Fruit fly (Drosophila melanogaster) whole organism, embryonic: ENCODE results near the gene CG4115.

Experiments
- Abd-B ChIP-seq: fragments of 200-800 bp; sonication (Bioruptor generic); optimal IDR thresholded peaks from 2 replicates; lab custom pipeline; 2018; ENCODE audit warnings: missing biosample characterization, mild to moderate bottlenecking, missing genetic modification characterization, moderate library complexity
- B-H1 ChIP-seq: fragments of 200-800 bp; sonication (Bioruptor generic); IDR thresholded peaks from 3 replicates; pipeline ENCODE4 v1.3.6; 2022; ENCODE audit warnings: missing biosample characterization, missing genetic modification characterization
- CG10274 ChIP-seq: fragments of 200-800 bp; sonication (Bioruptor generic); optimal IDR thresholded peaks from 3 replicates; lab custom pipeline; 2017; ENCODE audit warnings: missing biosample characterization, mild to moderate bottlenecking, missing genetic modification characterization
- CG10979 ChIP-seq: fragments of 200-800 bp; sonication (Bioruptor generic); optimal IDR thresholded peaks from 2 replicates; lab custom pipeline; 2018; ENCODE audit warnings: missing biosample characterization, mild to moderate bottlenecking, missing genetic modification characterization, moderate library complexity
- CG11398 ChIP-seq: fragments of 200-800 bp; sonication (Bioruptor generic); optimal IDR thresholded peaks from 2 replicates; lab custom pipeline; 2016; ENCODE audit warnings: missing biosample characterization, missing genetic modification characterization
- CG12071 ChIP-seq: fragments of 200-800 bp; sonication (Bioruptor generic); optimal IDR thresholded peaks from 3 replicates; lab custom pipeline; 2018; ENCODE audit warnings: missing biosample characterization, mild to moderate bottlenecking, missing genetic modification characterization
- CG14710 ChIP-seq: fragments of 200-800 bp; sonication (Bioruptor generic); optimal IDR thresholded peaks from 3 replicates; lab custom pipeline; 2019; ENCODE audit warnings: missing biosample characterization, mild to moderate bottlenecking, missing genetic modification characterization, moderate library complexity
- CG15514 ChIP-seq: fragments of 200-800 bp; sonication (Bioruptor generic); optimal IDR thresholded peaks from 3 replicates; lab custom pipeline; 2017; ENCODE audit warnings: missing biosample characterization, missing genetic modification characterization, mild to moderate bottlenecking, moderate library complexity, missing genetic modification reagents
- CG17186 ChIP-seq: fragments of 200-800 bp; sonication (Bioruptor generic); optimal IDR thresholded peaks from 3 replicates; lab custom pipeline; 2017; ENCODE audit warnings: missing biosample characterization, missing genetic modification reagents, missing genetic modification characterization
- CG17829 ChIP-seq: fragments of 200-800 bp; optimal IDR thresholded peaks from 2 replicates; lab custom pipeline; 2019; ENCODE audit warnings: missing biosample characterization, mild to moderate bottlenecking, missing genetic modification characterization, moderate library complexity
- CG2712 ChIP-seq: fragments of 200-800 bp; optimal IDR thresholded peaks from 3 replicates; lab custom pipeline; 2019; ENCODE audit warnings: missing biosample characterization, mild to moderate bottlenecking, missing genetic modification characterization, moderate library complexity
- CG2889 ChIP-seq: fragments of 200-800 bp; sonication (Bioruptor generic); IDR thresholded peaks from 3 replicates; pipeline ENCODE4 v1.3.6; 2022; ENCODE audit warnings: missing biosample characterization, missing genetic modification characterization
- CG4730 ChIP-seq: fragments of 200-800 bp; sonication (Bioruptor generic); IDR thresholded peaks from 2 replicates; pipeline ENCODE4 v1.3.6; 2022; ENCODE audit warnings: missing biosample characterization, missing genetic modification characterization
- CG6854 ChIP-seq: fragments of 200-800 bp; sonication (Bioruptor generic); optimal IDR thresholded peaks from 3 replicates; lab custom pipeline; 2017; ENCODE audit warnings: missing biosample characterization, mild to moderate bottlenecking, missing genetic modification characterization
- CG9437 ChIP-seq: fragments of 200-800 bp; sonication (Bioruptor generic); optimal IDR thresholded peaks from 2 replicates; lab custom pipeline; 2018; ENCODE audit warnings: missing biosample characterization, mild to moderate bottlenecking, missing genetic modification characterization
- CG9797 ChIP-seq: fragments of 200-800 bp; sonication (Bioruptor generic); optimal IDR thresholded peaks from 3 replicates; lab custom pipeline; 2018; ENCODE audit warnings: missing biosample characterization, mild to moderate bottlenecking, missing genetic modification characterization
- Chrac-16 ChIP-seq: fragments of 200-800 bp; sonication (Bioruptor generic); optimal IDR thresholded peaks from 3 replicates; lab custom pipeline; 2016; ENCODE audit warnings: missing biosample characterization, missing genetic modification characterization
- D ChIP-seq, 2 experiments: fragments of 200-800 bp in 1 of 2; fragments of >200 bp in 1 of 2; sonication (Bioruptor generic) in 1 of 2; optimal IDR thresholded peaks; 2 replicates in 1 of 2; 3 replicates in 1 of 2; lab custom pipeline; 2017; ENCODE audit warnings: mild to moderate bottlenecking in 1 of 2, missing biosample characterization in 1 of 2, missing genetic modification characterization in 1 of 2, missing genetic modification reagents in 1 of 2
- Deaf1 ChIP-seq: fragments of 200-800 bp; optimal IDR thresholded peaks from 3 replicates; lab custom pipeline; 2019; ENCODE audit warnings: missing biosample characterization, mild to moderate bottlenecking, missing genetic modification characterization, moderate library complexity
- Dip3 ChIP-seq: fragments of 200-800 bp; sonication (Bioruptor generic); optimal IDR thresholded peaks from 3 replicates; lab custom pipeline; 2016; ENCODE audit warnings: missing biosample characterization, missing genetic modification characterization
- Dll ChIP-seq: fragments of 200-800 bp; sonication (Bioruptor generic); IDR thresholded peaks from 4 replicates; pipeline ENCODE4 v1.3.6; 2022; ENCODE audit warnings: missing biosample characterization, missing genetic modification characterization; ENCODE audit not compliant: partially characterized antibody
- Dref ChIP-seq: fragments of 200-800 bp; sonication (Bioruptor generic); IDR thresholded peaks from 2 replicates; pipeline ENCODE4 v1.3.6; 2022; ENCODE audit warnings: missing biosample characterization, missing genetic modification characterization
- Gsc ChIP-seq: fragments of 200-800 bp; sonication (Bioruptor generic); IDR thresholded peaks from 2 replicates; pipeline ENCODE4 v1.3.6; 2022; ENCODE audit warnings: missing biosample characterization, missing genetic modification characterization
- Hmr ChIP-seq: fragments of 200-800 bp; sonication (Bioruptor generic); optimal IDR thresholded peaks from 3 replicates; lab custom pipeline; 2017; ENCODE audit warnings: mild to moderate bottlenecking, missing biosample characterization, missing genetic modification reagents, missing genetic modification characterization
- Lim3 ChIP-seq: fragments of 200-800 bp; sonication (Bioruptor generic); IDR thresholded peaks from 2 replicates; pipeline ENCODE4 v1.3.6; 2022; ENCODE audit warnings: missing biosample characterization, missing genetic modification characterization
- Lpt ChIP-seq: fragments of >200 bp; optimal IDR thresholded peaks from 2 replicates; lab custom pipeline; 2018; ENCODE audit warnings: missing biosample characterization, missing genetic modification characterization
- Meics ChIP-seq: fragments of 200-800 bp; sonication (Bioruptor generic); optimal IDR thresholded peaks from 2 replicates; lab custom pipeline; 2017; ENCODE audit warnings: missing biosample characterization, mild to moderate bottlenecking, missing genetic modification characterization
- Opbp ChIP-seq: fragments of 200-800 bp; sonication (Bioruptor generic); IDR thresholded peaks from 3 replicates; pipeline ENCODE4 v1.3.6; 2022; ENCODE audit warnings: missing biosample characterization, missing genetic modification characterization; ENCODE audit not compliant: partially characterized antibody
- Scr ChIP-seq: fragments of 200-800 bp; sonication (Bioruptor generic); IDR thresholded peaks from 2 replicates; pipeline ENCODE4 v1.3.6; 2022; ENCODE audit warnings: missing biosample characterization, missing genetic modification characterization; ENCODE audit not compliant: partially characterized antibody
- Sry-β ChIP-seq: fragments of 200-800 bp; sonication (Bioruptor generic); optimal IDR thresholded peaks from 2 replicates; lab custom pipeline; 2018; ENCODE audit warnings: missing biosample characterization, mild to moderate bottlenecking, missing genetic modification characterization, moderate library complexity
- Taf1 ChIP-seq: fragments of 200-800 bp; sonication (Bioruptor generic); IDR thresholded peaks from 2 replicates; pipeline ENCODE4 v1.3.6; 2022; ENCODE audit warnings: missing biosample characterization, missing genetic modification characterization
- Trl ChIP-seq, 3 experiments: fragments of >200 bp in 2 of 3; fragments of 200-800 bp in 1 of 3; sonication (Bioruptor generic) in 1 of 3; optimal IDR thresholded peaks; 2 replicates in 1 of 3; 3 replicates in 2 of 3; lab custom pipeline; 2016 to 2017; ENCODE audit warnings: missing biosample characterization in 1 of 3, missing genetic modification characterization in 1 of 3
- al ChIP-seq: fragments of 200-800 bp; sonication (Bioruptor generic); IDR thresholded peaks from 2 replicates; pipeline ENCODE4 v1.3.6; 2022; ENCODE audit warnings: missing biosample characterization, missing genetic modification characterization
- caup ChIP-seq: fragments of 200-800 bp; sonication (Bioruptor generic); optimal IDR thresholded peaks from 3 replicates; lab custom pipeline; 2017; ENCODE audit warnings: missing biosample characterization, mild to moderate bottlenecking, missing genetic modification characterization, moderate library complexity; ENCODE audit not compliant: severe bottlenecking
- croc ChIP-seq: fragments of 200-800 bp; sonication (Bioruptor generic); conservative IDR thresholded peaks from 3 replicates; pipeline ENCODE4 v1.3.6; 2022; ENCODE audit warnings: missing biosample characterization, missing genetic modification characterization
- danr ChIP-seq: fragments of 200-800 bp; sonication (Bioruptor generic); IDR thresholded peaks from 2 replicates; pipeline ENCODE4 v1.3.6; 2022; ENCODE audit warnings: missing biosample characterization, missing genetic modification characterization
- dmrt11E ChIP-seq: fragments of 200-800 bp; sonication (Bioruptor generic); optimal IDR thresholded peaks from 3 replicates; lab custom pipeline; 2018; ENCODE audit warnings: missing biosample characterization, mild to moderate bottlenecking, missing genetic modification characterization, moderate library complexity
- ems ChIP-seq: fragments of 200-800 bp; sonication (Bioruptor generic); optimal IDR thresholded peaks from 3 replicates; lab custom pipeline; 2016; ENCODE audit warnings: missing biosample characterization, missing genetic modification characterization
- fd102C ChIP-seq: fragments of 200-800 bp; sonication (Bioruptor generic); optimal IDR thresholded peaks from 2 replicates; lab custom pipeline; 2018; ENCODE audit warnings: missing biosample characterization, mild to moderate bottlenecking, missing genetic modification characterization, moderate library complexity
- ind ChIP-seq: fragments of 200-800 bp; sonication (Bioruptor generic); optimal IDR thresholded peaks from 3 replicates; lab custom pipeline; 2016; ENCODE audit warnings: missing biosample characterization, missing genetic modification characterization
- kah ChIP-seq: fragments of 200-800 bp; sonication (Bioruptor generic); optimal IDR thresholded peaks from 2 replicates; lab custom pipeline; 2018; ENCODE audit warnings: missing biosample characterization, mild to moderate bottlenecking, missing genetic modification characterization
- lola ChIP-seq, 3 experiments: fragments of >200 bp in 2 of 3; fragments of 200-800 bp in 1 of 3; sonication (Bioruptor generic) in 1 of 3; optimal IDR thresholded peaks; 2 replicates each; lab custom pipeline; 2017 to 2019; ENCODE audit warnings: missing biosample characterization in 3 of 3, missing genetic modification characterization in 3 of 3, mild to moderate bottlenecking in 1 of 3, moderate library complexity in 1 of 3
- org-1 ChIP-seq: fragments of 200-800 bp; sonication (Bioruptor generic); optimal IDR thresholded peaks from 2 replicates; lab custom pipeline; 2017; ENCODE audit warnings: missing biosample characterization, missing genetic modification characterization
- p53 ChIP-seq: fragments of 200-800 bp; sonication (Bioruptor generic); optimal IDR thresholded peaks from 2 replicates; lab custom pipeline; 2016; ENCODE audit warnings: missing biosample characterization, missing genetic modification characterization
- prd ChIP-seq, 3 experiments: fragments of >200 bp in 2 of 3; fragments of 200-800 bp in 1 of 3; sonication (Bioruptor generic) in 1 of 3; optimal IDR thresholded peaks in 2 of 3; IDR thresholded peaks in 1 of 3; 2 replicates in 2 of 3; 3 replicates in 1 of 3; pipeline versions ENCODE4 v1.3.6 to Lab custom; 2017 to 2022; ENCODE audit warnings: missing biosample characterization in 1 of 3, missing genetic modification characterization in 1 of 3
- ranshi ChIP-seq: fragments of 200-800 bp; sonication (Bioruptor generic); IDR thresholded peaks from 2 replicates; pipeline ENCODE4 v1.3.6; 2022; ENCODE audit warnings: missing biosample characterization, missing genetic modification characterization
- rib ChIP-seq: fragments of 200-800 bp; sonication (Bioruptor generic); IDR thresholded peaks from 2 replicates; pipeline ENCODE4 v1.3.6; 2022; ENCODE audit warnings: missing biosample characterization, missing genetic modification characterization
- sens ChIP-seq: fragments of 200-800 bp; sonication (Bioruptor generic); peaks from one replicate; lab custom pipeline; 2016; ENCODE audit warnings: missing biosample characterization, missing genetic modification characterization
- sug ChIP-seq: fragments of 200-800 bp; optimal IDR thresholded peaks from 2 replicates; lab custom pipeline; 2019; ENCODE audit warnings: missing biosample characterization, mild to moderate bottlenecking, missing genetic modification characterization, moderate library complexity
- wor ChIP-seq: fragments of 200-800 bp; sonication (Bioruptor generic); IDR thresholded peaks from 2 replicates; pipeline ENCODE4 v1.3.6; 2022; ENCODE audit warnings: missing biosample characterization, missing genetic modification characterization

The CG4115 gene

DNA sequence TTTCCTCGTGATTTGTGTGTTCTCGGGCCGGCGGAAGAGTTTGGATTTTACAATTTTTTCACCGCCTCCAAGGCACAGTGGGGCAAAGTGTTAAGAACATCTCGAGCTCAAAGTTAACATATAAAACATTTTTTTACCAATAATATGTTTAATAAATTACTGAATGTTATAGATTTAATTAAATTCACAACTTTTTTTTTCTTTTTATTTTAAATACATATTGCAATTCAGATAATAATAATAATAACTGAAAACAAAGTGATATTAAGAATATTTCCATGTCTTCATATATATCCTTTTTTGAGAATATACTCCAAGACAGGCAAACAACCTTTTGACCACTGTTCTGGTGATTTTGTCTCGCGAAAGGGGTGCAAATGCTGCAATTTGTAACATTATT, 13.8 kb upstream of the CG4115 start (continued):
- TF ChIP-seq Sry-β (GFP tag; lab: Kevin White, UChicago), result no peak
- TF ChIP-seq croc (GFP tag; lab: Robert Waterston, UW), result no peak
- no peak for TF ChIP-seq CG15514 (GFP tag; lab: Kevin White, UChicago)
- no peak for TF ChIP-seq fd102C (GFP tag; lab: Kevin White, UChicago)
- no peak for TF ChIP-seq CG2889 (GFP tag; lab: Robert Waterston, UW)
- TF ChIP-seq kah (GFP tag; lab: Kevin White, UChicago), result no peak
- TF ChIP-seq ind (GFP tag; lab: Kevin White, UChicago), result no peak
- TF ChIP-seq Opbp (GFP tag; lab: Robert Waterston, UW), result no peak
- peak; percentile 10 for TF ChIP-seq dmrt11E (tag; lab: Kevin White, UChicago)
- no peak for TF ChIP-seq CG10979 (tag; lab: Kevin White, UChicago)
- no peak for TF ChIP-seq sug (tag; lab: Kevin White, UChicago)
- TF ChIP-seq al, result no peak
- no peak for TF ChIP-seq rib (GFP tag; lab: Robert Waterston, UW)
- TF ChIP-seq Trl (optimal IDR thresholded peaks at IDR 0.05; lab: Kevin White, UChicago), result no peak
- no peak for TF ChIP-seq Trl (GFP tag; optimal IDR thresholded peaks at IDR 0.05; lab: Kevin White, UChicago)
- TF ChIP-seq wor (GFP tag; lab: Robert Waterston, UW), result no peak
- no peak for TF ChIP-seq CG6854 (GFP tag; lab: Kevin White, UChicago)
- no peak for TF ChIP-seq CG12071 (GFP tag; lab: Kevin White, UChicago)
- TF ChIP-seq lola (GFP tag; optimal IDR thresholded peaks at IDR 0.05; lab: Kevin White, UChicago), result peak in 1 of 3 experiments; percentile 17
- TF ChIP-seq CG9797 (GFP tag; lab: Kevin White, UChicago), result no peak
- no peak for TF ChIP-seq Hmr
- no peak for TF ChIP-seq Chrac-16 (GFP tag; lab: Kevin White, UChicago)
- TF ChIP-seq CG17186 (GFP tag; lab: Kevin White, UChicago), result no peak
- no peak for TF ChIP-seq CG10274 (GFP tag; lab: Kevin White, UChicago)
- no peak for TF ChIP-seq Scr (GFP tag; lab: Robert Waterston, UW)
- no peak for TF ChIP-seq Dref
- no peak for TF ChIP-seq Taf1 (GFP tag; lab: Robert Waterston, UW)
- no peak for TF ChIP-seq CG11398 (GFP tag; lab: Kevin White, UChicago)
- TF ChIP-seq CG9437, result no peak
- TF ChIP-seq sens (GFP tag; lab: Kevin White, UChicago), result peak; percentile 30
- no peak for TF ChIP-seq Meics
- TF ChIP-seq Lim3, result no peak
- no peak for TF ChIP-seq B-H1 (GFP tag; lab: Robert Waterston, UW)
- no peak for TF ChIP-seq Abd-B
- TF ChIP-seq caup, result no peak
- no peak for TF ChIP-seq ems
- no peak for TF ChIP-seq Lpt (GFP tag; lab: Kevin White, UChicago)
- no peak for TF ChIP-seq prd (optimal IDR thresholded peaks at IDR 0.05; lab: Kevin White, UChicago)
- peak; percentile 32; the same call in 1 of the 3 replicates for TF ChIP-seq prd (GFP tag; IDR thresholded peaks at IDR 0.05; lab: Robert Waterston, UW)
- TF ChIP-seq Dip3, result no peak
- no peak for TF ChIP-seq org-1
- TF ChIP-seq p53 (GFP tag; lab: Kevin White, UChicago), result no peak
- no peak for TF ChIP-seq Deaf1
- no peak for TF ChIP-seq Gsc (GFP tag; lab: Robert Waterston, UW)
- peak; percentile 19 for TF ChIP-seq CG14710
- no peak for TF ChIP-seq CG4730 (GFP tag; lab: Robert Waterston, UW)
- peak; percentile 63 for TF ChIP-seq CG2712 (tag; lab: Kevin White, UChicago)
- TF ChIP-seq Dll (GFP tag; lab: Robert Waterston, UW), result no peak
- TF ChIP-seq CG17829 (tag; lab: Kevin White, UChicago), result peak; percentile 33
- no peak for TF ChIP-seq danr (GFP tag; lab: Robert Waterston, UW)
- TF ChIP-seq D (optimal IDR thresholded peaks at IDR 0.05; lab: Kevin White, UChicago), result no peak
- peak; percentile 26 for TF ChIP-seq D (GFP tag; optimal IDR thresholded peaks at IDR 0.05; lab: Kevin White, UChicago)
- TF ChIP-seq ranshi (GFP tag; lab: Robert Waterston, UW), result no peak
